Worm (Caenorhabditis elegans) whole organism, young adult: ENCODE results near the gene srbc-56.

ENCODE experiments used
- F39B2.1 ChIP-seq: fragments of 200-800 bp; sonication (Bioruptor generic); IDR thresholded peaks from 2 replicates; pipeline ENCODE4 v1.3.6; 2022; ENCODE audit warnings: missing genetic modification reagents, missing genetic modification characterization, missing compliant biosample characterization
- F55B11.4 ChIP-seq: sonication (generic microtip); optimal IDR thresholded peaks from 2 replicates; lab custom pipeline; 2016; ENCODE audit warnings: missing compliant biosample characterization, missing genetic modification characterization, borderline replicate concordance; ENCODE audit not compliant: insufficient read depth
- K11D2.4 ChIP-seq: fragments of 200-800 bp; sonication (Bioruptor generic); IDR thresholded peaks from 2 replicates; pipeline ENCODE4 v1.3.6; 2022; ENCODE audit warnings: missing genetic modification reagents, missing genetic modification characterization, missing compliant biosample characterization
- T26A5.8 ChIP-seq: sonication (generic microtip); optimal IDR thresholded peaks from 2 replicates; lab custom pipeline; 2016; ENCODE audit warnings: missing genetic modification characterization, missing compliant biosample characterization
- Y53F4B.3 ChIP-seq: fragments of 200-800 bp; sonication (Bioruptor generic); IDR thresholded peaks from 2 replicates; pipeline ENCODE4 v1.3.6; 2022; ENCODE audit warnings: missing genetic modification reagents, missing genetic modification characterization, missing compliant biosample characterization
- ama-1 ChIP-seq, 3 experiments: fragments of 150-350 bp in 1 of 3; sonication (generic microtip) in 2 of 3; optimal IDR thresholded peaks; 2 replicates each; lab custom pipeline; 2014 to 2018; ENCODE audit warnings: missing biosample characterization in 2 of 3, missing genetic modification characterization in 2 of 3, missing genetic modification reagents in 2 of 3
- atf-7 ChIP-seq: sonication (generic microtip); optimal IDR thresholded peaks from 2 replicates; lab custom pipeline; 2017; ENCODE audit warnings: mild to moderate bottlenecking, missing genetic modification characterization, missing compliant biosample characterization
- dpl-1 ChIP-seq: fragments of 150-350 bp; optimal IDR thresholded peaks from 2 replicates; lab custom pipeline; 2014; ENCODE audit warnings: missing biosample characterization, missing genetic modification reagents, missing genetic modification characterization
- ets-4 ChIP-seq: fragments of 200-800 bp; sonication (Bioruptor generic); optimal IDR thresholded peaks from 2 replicates; lab custom pipeline; 2018; ENCODE audit warnings: mild to moderate bottlenecking, missing genetic modification characterization, missing compliant biosample characterization
- him-1 ChIP-seq: sonication (generic microtip); optimal IDR thresholded peaks from 2 replicates; lab custom pipeline; 2016; ENCODE audit warnings: missing genotype, missing genetic modification reagents, missing genetic modification characterization, missing compliant biosample characterization
- rcor-1 ChIP-seq: fragments of 200-800 bp; sonication (Bioruptor generic); IDR thresholded peaks from 2 replicates; pipeline ENCODE4 v1.3.6; 2022; ENCODE audit warnings: missing genetic modification reagents, missing genetic modification characterization, missing compliant biosample characterization
- rec-8 ChIP-seq, 2 experiments: sonication (generic microtip); optimal IDR thresholded peaks; 2 replicates each; lab custom pipeline; 2016; ENCODE audit warnings: mild to moderate bottlenecking in 2 of 2, missing genetic modification characterization in 2 of 2, missing genetic modification reagents in 2 of 2, missing genotype in 2 of 2, missing biosample characterization in 1 of 2, missing compliant biosample characterization in 1 of 2, moderate library complexity in 1 of 2
- unc-62 ChIP-seq: fragments of 150-350 bp; optimal IDR thresholded peaks from 2 replicates; lab custom pipeline; 2014; ENCODE audit warnings: missing biosample characterization, missing genetic modification reagents, missing genetic modification characterization
- ztf-25 ChIP-seq: fragments of 200-800 bp; sonication (Bioruptor generic); IDR thresholded peaks from 2 replicates; pipeline ENCODE4 v1.3.6; 2022; ENCODE audit warnings: missing genetic modification reagents, missing genetic modification characterization, missing compliant biosample characterization

DNA sequence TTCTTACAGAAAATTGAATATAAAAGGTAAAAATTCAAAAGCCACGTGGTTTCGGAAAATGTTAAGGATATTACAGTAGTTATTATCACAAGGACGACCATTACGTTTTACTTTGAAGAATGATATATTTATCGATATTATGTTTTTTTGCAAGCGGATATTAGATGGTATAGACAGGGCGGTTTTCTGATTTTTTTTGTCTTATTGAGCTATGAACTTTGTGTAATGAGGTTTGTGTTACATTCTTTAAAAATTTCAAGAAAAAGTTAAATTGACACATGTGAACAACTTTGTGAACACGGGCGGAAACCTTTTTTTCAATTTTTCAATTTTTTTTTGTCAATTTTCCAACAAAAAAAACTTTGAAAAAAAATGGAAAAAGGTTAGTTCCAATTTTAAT, 6.6 kb downstream of the srbc-56 start, which contains the start of gene srbc-50:
- no peak for TF ChIP-seq ama-1 (optimal IDR thresholded peaks at IDR 0.05; lab: Kevin White, UChicago)
- no peak for TF ChIP-seq ama-1 (GFP tag; optimal IDR thresholded peaks at IDR 0.05; lab: Kevin White, UChicago)
- no peak for TF ChIP-seq rcor-1
- no peak for TF ChIP-seq unc-62 (GFP tag; lab: Kevin White, UChicago)
- TF ChIP-seq Y53F4B.3 (GFP tag; lab: Robert Waterston, UW): no peak
- TF ChIP-seq atf-7 (tag; lab: Kevin White, UChicago): no peak
- no peak for TF ChIP-seq rec-8 (tag; optimal IDR thresholded peaks at IDR 0.05; lab: Kevin White, UChicago)
- no peak for TF ChIP-seq K11D2.4 (GFP tag; lab: Robert Waterston, UW)
- TF ChIP-seq dpl-1 (GFP tag; lab: Kevin White, UChicago): no peak
- no peak for TF ChIP-seq F39B2.1
- TF ChIP-seq him-1: no peak
- no peak for TF ChIP-seq T26A5.8 (tag; lab: Kevin White, UChicago)
- TF ChIP-seq F55B11.4: no peak
- TF ChIP-seq ztf-25 (GFP tag; lab: Robert Waterston, UW): no peak
- TF ChIP-seq ets-4: no peak
